Worm (Caenorhabditis elegans) whole organism, L4 larva: ENCODE data around the gene meg-2.

ENCODE experiments used
- F10B5.3 ChIP-seq: sonication (generic microtip); optimal IDR thresholded peaks from 2 replicates; lab custom pipeline; 2016; ENCODE audit warnings: mild to moderate bottlenecking, missing genetic modification characterization, missing compliant biosample characterization
- F44E2.7 ChIP-seq: fragments of 200-800 bp; sonication (Bioruptor generic); IDR thresholded peaks from 2 replicates; pipeline ENCODE4 v2.1.2; 2022; ENCODE audit warnings: missing genetic modification characterization, missing compliant biosample characterization
- ZK546.5 ChIP-seq, 2 experiments: sonication (generic microtip); optimal IDR thresholded peaks; 2 replicates each; lab custom pipeline; 2017; ENCODE audit warnings: missing biosample characterization in 2 of 2, missing genetic modification characterization in 2 of 2
- aha-1 ChIP-seq: fragments of 150-350 bp; peaks from one replicate; lab custom pipeline; 2014; ENCODE audit warnings: missing biosample characterization, missing genetic modification characterization
- arid-1 ChIP-seq: fragments of 200-800 bp; sonication (Bioruptor generic); conservative IDR thresholded peaks from 2 replicates; pipeline ENCODE4 v1.3.6; 2022; ENCODE audit warnings: missing genetic modification reagents, missing genetic modification characterization, missing compliant biosample characterization
- attf-4 ChIP-seq: sonication (generic microtip); optimal IDR thresholded peaks from 3 replicates; lab custom pipeline; 2017; ENCODE audit warnings: missing biosample characterization, missing genetic modification characterization
- ceh-82 ChIP-seq: sonication (generic microtip); optimal IDR thresholded peaks from 2 replicates; lab custom pipeline; 2017; ENCODE audit warnings: missing biosample characterization, missing genetic modification characterization
- daf-12 ChIP-seq: fragments of 150-350 bp; optimal IDR thresholded peaks from 2 replicates; lab custom pipeline; 2014; ENCODE audit warnings: missing biosample characterization, missing genetic modification reagents, missing genetic modification characterization
- daf-16 ChIP-seq, 3 experiments: sonication (generic microtip); optimal IDR thresholded peaks; 2 replicates each; lab custom pipeline; 2016 to 2017; ENCODE audit warnings: missing genetic modification characterization in 3 of 3, missing genetic modification reagents in 3 of 3, mild to moderate bottlenecking in 2 of 3, missing compliant biosample characterization in 2 of 3, missing biosample characterization in 1 of 3, moderate library complexity in 1 of 3
- daf-19 ChIP-seq: fragments of 200-800 bp; sonication (Bioruptor generic); conservative IDR thresholded peaks from 2 replicates; pipeline ENCODE4 v1.3.6; 2022; ENCODE audit warnings: missing genetic modification characterization, missing compliant biosample characterization
- dmd-6 ChIP-seq: fragments of 200-800 bp; sonication (Bioruptor generic); IDR thresholded peaks from 2 replicates; pipeline ENCODE4 v1.3.6; 2022; ENCODE audit warnings: missing genetic modification reagents, missing genetic modification characterization, missing compliant biosample characterization
- dmd-8 ChIP-seq: fragments of 200-800 bp; sonication (Bioruptor generic); IDR thresholded peaks from 2 replicates; pipeline ENCODE4 v1.3.6; 2022; ENCODE audit warnings: missing genetic modification characterization, missing compliant biosample characterization
- dmd-9 ChIP-seq: fragments of 200-800 bp; sonication (Bioruptor generic); IDR thresholded peaks from 2 replicates; pipeline ENCODE4 v1.3.6; 2022; ENCODE audit warnings: missing genetic modification reagents, missing genetic modification characterization, missing compliant biosample characterization
- dve-1 ChIP-seq: sonication (generic microtip); optimal IDR thresholded peaks from 2 replicates; lab custom pipeline; 2017; ENCODE audit warnings: antibody characterized with exemption, mild to moderate bottlenecking, missing genetic modification characterization, missing compliant biosample characterization; ENCODE audit not compliant: insufficient read depth
- fkh-10 ChIP-seq: fragments of 150-350 bp; optimal IDR thresholded peaks from 2 replicates; lab custom pipeline; 2014; ENCODE audit warnings: missing biosample characterization, missing genetic modification reagents, missing genetic modification characterization
- fos-1 ChIP-seq: fragments of 150-350 bp; optimal IDR thresholded peaks from 2 replicates; lab custom pipeline; 2014; ENCODE audit warnings: missing biosample characterization, missing genetic modification characterization
- gei-8 ChIP-seq: fragments of 200-800 bp; sonication (Bioruptor generic); optimal IDR thresholded peaks from 2 replicates; lab custom pipeline; 2018; ENCODE audit warnings: mild to moderate bottlenecking, missing genetic modification characterization, missing compliant biosample characterization
- hlh-11 ChIP-seq: fragments of 200-800 bp; sonication (Bioruptor generic); optimal IDR thresholded peaks from 2 replicates; lab custom pipeline; 2018; ENCODE audit warnings: mild to moderate bottlenecking, missing genetic modification characterization, missing compliant biosample characterization
- jun-1 ChIP-seq: fragments of 150-350 bp; optimal IDR thresholded peaks from 2 replicates; lab custom pipeline; 2014; ENCODE audit warnings: missing biosample characterization, missing genetic modification reagents, missing genetic modification characterization
- lin-1 ChIP-seq: fragments of 200-800 bp; sonication (Bioruptor generic); IDR thresholded peaks from 2 replicates; pipeline ENCODE4 v1.3.6; 2022; ENCODE audit warnings: missing genetic modification reagents, missing genetic modification characterization, missing compliant biosample characterization
- lir-3 ChIP-seq: sonication (generic microtip); optimal IDR thresholded peaks from 2 replicates; lab custom pipeline; 2016; ENCODE audit warnings: mild to moderate bottlenecking, missing genetic modification characterization, missing compliant biosample characterization
- lsy-2 ChIP-seq, 2 experiments: fragments of 150-350 bp in 1 of 2; sonication (generic microtip) in 1 of 2; optimal IDR thresholded peaks; 2 replicates each; lab custom pipeline; 2014 to 2017; ENCODE audit warnings: missing biosample characterization in 2 of 2, missing genetic modification characterization in 2 of 2
- mdt-29 ChIP-seq: fragments of 200-800 bp; sonication (Bioruptor generic); IDR thresholded peaks from 2 replicates; pipeline ENCODE4 v1.3.6; 2022; ENCODE audit warnings: missing genetic modification reagents, missing genetic modification characterization, missing compliant biosample characterization
- mep-1 ChIP-seq: fragments of 150-350 bp; sonication (generic microtip); optimal IDR thresholded peaks from 3 replicates; lab custom pipeline; 2014; ENCODE audit warnings: missing biosample characterization, missing genetic modification characterization
- mes-2 ChIP-seq: sonication (generic microtip); optimal IDR thresholded peaks from 2 replicates; lab custom pipeline; 2016; ENCODE audit warnings: missing genotype, mild to moderate bottlenecking, missing genetic modification characterization, missing compliant biosample characterization; ENCODE audit not compliant: poor library complexity, severe bottlenecking
- mxl-2 ChIP-seq: fragments of 200-800 bp; sonication (Bioruptor generic); conservative IDR thresholded peaks from 2 replicates; pipeline ENCODE4 v1.3.6; 2022; ENCODE audit warnings: missing genetic modification reagents, missing genetic modification characterization, missing compliant biosample characterization
- nhr-102 ChIP-seq: sonication (generic microtip); optimal IDR thresholded peaks from 2 replicates; lab custom pipeline; 2016; ENCODE audit warnings: mild to moderate bottlenecking, missing genetic modification characterization, moderate library complexity, missing compliant biosample characterization
- nhr-28 ChIP-seq: fragments of 150-350 bp; optimal IDR thresholded peaks from 2 replicates; lab custom pipeline; 2014; ENCODE audit warnings: missing biosample characterization, missing genetic modification characterization
- nhr-77 ChIP-seq: fragments of 150-350 bp; optimal IDR thresholded peaks from 2 replicates; lab custom pipeline; 2014; ENCODE audit warnings: missing biosample characterization, missing genetic modification characterization
- pha-4 ChIP-seq, 2 experiments: fragments of 150-350 bp in 1 of 2; fragments of 200-800 bp in 1 of 2; sonication (Bioruptor generic) in 1 of 2; IDR thresholded peaks in 1 of 2; optimal IDR thresholded peaks in 1 of 2; 2 replicates each; pipeline versions ENCODE4 v1.3.6 to Lab custom; 2014 to 2022; ENCODE audit warnings: missing genetic modification characterization in 2 of 2, missing genetic modification reagents in 2 of 2, missing biosample characterization in 1 of 2, missing compliant biosample characterization in 1 of 2
- php-3 ChIP-seq: fragments of 200-800 bp; sonication (Bioruptor generic); IDR thresholded peaks from 2 replicates; pipeline ENCODE4 v1.3.6; 2022; ENCODE audit warnings: missing genetic modification reagents, missing genetic modification characterization, missing compliant biosample characterization
- rbr-2 ChIP-seq: sonication (generic microtip); optimal IDR thresholded peaks from 2 replicates; lab custom pipeline; 2016; ENCODE audit warnings: missing genotype, missing genetic modification characterization, missing compliant biosample characterization
- sdz-12 ChIP-seq: fragments of 200-800 bp; sonication (Bioruptor generic); optimal IDR thresholded peaks from 2 replicates; lab custom pipeline; 2018; ENCODE audit warnings: mild to moderate bottlenecking, missing genetic modification characterization, missing compliant biosample characterization
- tag-97 ChIP-seq: fragments of 200-800 bp; sonication (Bioruptor generic); IDR thresholded peaks from 2 replicates; pipeline ENCODE4 v1.3.6; 2022; ENCODE audit warnings: missing genetic modification characterization, missing compliant biosample characterization
- tra-1 ChIP-seq: fragments of 200-800 bp; sonication (Bioruptor generic); IDR thresholded peaks from 2 replicates; pipeline ENCODE4 v1.3.6; 2022; ENCODE audit warnings: missing genetic modification reagents, missing genetic modification characterization, missing compliant biosample characterization
- unc-62 ChIP-seq, 3 experiments: fragments of 150-350 bp in 1 of 3; sonication (generic microtip); optimal IDR thresholded peaks in 2 of 3; peaks in 1 of 3; 1 replicate in 1 of 3; 2 replicates in 2 of 3; lab custom pipeline; 2014 to 2017; ENCODE audit warnings: missing biosample characterization in 3 of 3, missing genetic modification characterization in 3 of 3, missing genetic modification reagents in 3 of 3, missing genotype in 1 of 3
- zip-11 ChIP-seq: fragments of 200-800 bp; sonication (Bioruptor generic); IDR thresholded peaks from 2 replicates; pipeline ENCODE4 v1.3.6; 2022; ENCODE audit warnings: missing genetic modification characterization, missing compliant biosample characterization
- zip-2 ChIP-seq: fragments of 150-350 bp; optimal IDR thresholded peaks from 2 replicates; lab custom pipeline; 2014; ENCODE audit warnings: missing biosample characterization, missing genetic modification characterization
- ztf-7 ChIP-seq: fragments of 150-350 bp; optimal IDR thresholded peaks from 2 replicates; lab custom pipeline; 2014; ENCODE audit warnings: missing biosample characterization, missing genetic modification characterization

The meg-2 gene

DNA sequence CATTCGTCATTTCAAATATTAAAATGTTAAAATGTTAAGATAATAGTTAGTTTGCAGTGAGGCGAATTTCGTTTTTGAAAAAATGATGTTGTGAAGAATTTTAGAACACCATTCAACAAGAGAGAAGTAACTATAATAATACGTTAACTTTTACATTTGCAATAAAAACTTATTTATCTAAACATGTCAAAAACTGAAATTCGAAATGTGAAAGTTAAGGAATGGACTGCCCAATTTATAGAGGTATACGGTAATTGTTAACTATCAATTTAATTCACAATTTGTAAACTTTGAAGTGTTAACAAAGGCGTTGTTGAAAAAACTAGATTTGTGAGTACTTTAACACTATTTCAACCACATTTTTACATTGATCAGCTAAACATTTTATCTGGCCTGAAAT lies 22.2 kb downstream of the meg-2 start:
- no peak for TF ChIP-seq nhr-28 (tag; lab: Kevin White, UChicago)
- peak; percentile 94 for TF ChIP-seq aha-1 (tag; lab: Kevin White, UChicago)
- TF ChIP-seq ZK546.5 (tag; optimal IDR thresholded peaks at IDR 0.05; lab: Kevin White, UChicago): no peak
- TF ChIP-seq, all 104 proteins: peak for 1

DNA sequence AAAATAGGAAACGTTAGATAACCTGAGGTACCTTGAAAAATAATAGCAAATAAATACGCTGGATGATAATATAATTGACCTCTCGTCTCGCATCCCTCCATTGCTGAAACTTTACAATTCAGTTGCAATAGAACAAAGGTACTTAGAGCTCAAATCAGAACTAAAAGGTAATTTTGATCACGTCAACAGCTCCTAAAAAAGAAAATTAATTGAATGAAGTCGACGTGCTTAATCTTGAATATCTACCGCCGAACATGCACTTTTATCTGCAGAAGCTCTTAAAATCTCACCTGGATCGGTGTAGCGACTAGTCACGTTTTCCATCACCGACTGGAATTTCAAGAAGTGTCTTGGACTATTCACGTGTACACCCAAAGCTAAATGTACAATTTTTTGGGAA lies 22.6 kb downstream of the meg-2 start, which contains the start of gene sra-39:
sra-39 (minus strand) TSS at position 101 of the 400 bp plus-strand sequence.
- no peak for TF ChIP-seq ceh-82 (tag; lab: Kevin White, UChicago)

DNA sequence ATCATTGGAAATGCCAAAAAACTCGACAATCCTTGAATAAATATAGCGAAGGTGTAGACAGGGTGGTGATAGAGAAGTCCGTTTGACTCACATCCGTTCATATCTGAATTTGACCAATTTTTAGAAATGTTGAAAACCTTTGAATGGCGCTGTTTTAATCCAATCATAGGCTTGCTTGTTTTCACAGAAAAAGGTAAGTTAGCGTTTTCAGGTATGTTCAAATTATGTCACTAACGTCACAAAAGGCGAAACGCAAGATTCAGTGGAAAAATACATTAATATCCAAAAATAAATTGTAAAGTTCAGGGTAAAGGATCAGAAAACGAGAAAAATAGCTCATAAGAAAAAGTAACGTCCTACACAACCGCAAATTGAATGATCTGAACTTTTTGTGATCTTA lies 25.9 kb downstream of the meg-2 start, which contains the start of gene sra-38:
sra-38 (minus strand) TSS at position 101 of the 400 bp plus-strand sequence.
- TF ChIP-seq lsy-2 (tag; optimal IDR thresholded peaks at IDR 0.05; lab: Kevin White, UChicago): no peak
- no peak for TF ChIP-seq tag-97
- no peak for TF ChIP-seq sdz-12
- no peak for TF ChIP-seq lin-1
- no peak for TF ChIP-seq rbr-2 (tag; lab: Kevin White, UChicago)
- TF ChIP-seq ztf-7: no peak

DNA sequence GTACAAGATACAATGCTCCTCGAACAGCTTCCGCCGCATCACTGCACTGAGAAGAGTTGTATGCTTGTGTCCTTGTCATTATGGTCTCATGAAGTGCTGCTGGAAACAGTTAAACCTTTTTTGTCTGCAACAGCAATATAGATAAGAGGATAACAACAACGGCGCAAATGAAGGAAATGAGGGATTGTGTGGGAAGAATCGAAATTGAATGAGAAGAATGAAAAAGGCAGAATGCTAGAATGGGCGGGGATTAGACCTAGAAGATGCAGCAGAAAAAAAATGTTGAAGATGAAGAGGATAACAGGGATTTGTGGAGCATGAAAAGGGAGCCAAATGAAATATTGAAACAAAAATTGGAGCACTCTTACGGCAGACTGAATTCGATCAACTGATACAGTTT lies 32.7 kb downstream of the meg-2 start, which contains the start of gene sra-37:
sra-37 (minus strand) TSS at position 101 of the 400 bp plus-strand sequence.
- no peak for TF ChIP-seq F10B5.3 (tag; lab: Kevin White, UChicago)
- no peak for TF ChIP-seq lir-3 (tag; lab: Kevin White, UChicago)
- no peak for TF ChIP-seq fos-1
- no peak for TF ChIP-seq mdt-29
- TF ChIP-seq unc-62 (GFP tag; optimal IDR thresholded peaks at IDR 0.05 in 1 of 2; lab: Kevin White, UChicago): no peak
- TF ChIP-seq unc-62 (tag; optimal IDR thresholded peaks at IDR 0.05; lab: Kevin White, UChicago): no peak

DNA sequence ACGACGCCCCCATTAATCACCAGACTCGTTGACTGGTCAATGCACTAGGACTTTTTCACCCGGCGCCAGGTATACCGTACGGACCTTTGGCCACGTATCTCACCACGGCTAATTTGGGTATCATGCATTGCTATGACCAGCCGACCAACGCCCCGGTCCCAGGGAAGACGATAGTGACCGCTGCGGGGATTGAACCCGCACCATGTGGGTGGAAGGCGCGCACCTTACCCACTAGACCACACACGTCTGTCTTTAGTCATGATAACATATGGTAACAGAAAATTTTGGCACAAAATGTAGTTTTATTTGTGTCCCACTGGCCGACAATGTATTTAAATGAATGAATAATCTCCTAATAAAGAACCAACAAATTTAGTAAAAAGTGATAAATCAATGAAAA lies 39.7 kb downstream of the meg-2 start:
- TF ChIP-seq fkh-10 (GFP tag; lab: Kevin White, UChicago) (no peak), dmd-9 (GFP tag; lab: Robert Waterston, UW) (no peak), mep-1 (tag; lab: Kevin White, UChicago) (no peak), daf-12 (tag; lab: Kevin White, UChicago) (no peak), arid-1 (GFP tag; lab: Robert Waterston, UW) (0 out of 2 replicates have a peak, but pooled peaks have one; percentile 42), zip-2 (tag; lab: Kevin White, UChicago) (no peak), F44E2.7 (GFP tag; lab: Robert Waterston, UW) (0 out of 2 replicates have a peak, but pooled peaks have one; percentile 22), jun-1 (tag; lab: Kevin White, UChicago) (no peak), mdt-29 (no peak), dmd-6 (0 out of 2 replicates have a peak, but pooled peaks have one; percentile 10), mes-2 (tag; lab: Kevin White, UChicago) (no peak), zip-11 (no peak), attf-4 (no peak), lsy-2 (tag; optimal IDR thresholded peaks at IDR 0.05; lab: Kevin White, UChicago) (no peak), nhr-102 (tag; lab: Kevin White, UChicago) (no peak), dmd-8 (GFP tag; lab: Robert Waterston, UW) (peak; percentile 47; the same call in 1 of the 2 replicates), daf-19 (GFP tag; lab: Robert Waterston, UW) (no peak)

DNA sequence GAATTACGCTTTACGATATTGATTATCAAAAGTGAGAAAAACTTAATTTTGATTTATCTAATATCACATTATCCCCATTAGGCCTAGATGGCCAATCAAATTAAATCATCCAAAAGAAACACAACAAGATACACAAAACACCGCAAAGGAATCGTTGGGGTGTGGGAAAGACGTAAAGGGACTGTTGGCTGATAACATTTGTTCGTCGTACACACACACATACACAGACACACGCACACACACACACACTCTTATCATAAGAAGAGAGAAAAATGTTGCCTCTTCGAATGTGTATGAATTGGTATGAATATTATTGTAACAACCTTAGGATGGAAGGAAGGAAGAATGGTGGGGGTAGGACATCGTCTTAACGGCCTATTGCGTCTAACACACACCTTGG lies 40.8 kb downstream of the meg-2 start:
- TF ChIP-seq hlh-11 (tag; lab: Kevin White, UChicago) (peak; percentile 71), tra-1 (no peak), daf-12 (tag; lab: Kevin White, UChicago) (no peak), dve-1 (peak; percentile 69), dmd-6 (0 out of 2 replicates have a peak, but pooled peaks have one; percentile 31), nhr-102 (tag; lab: Kevin White, UChicago) (no peak), F44E2.7 (GFP tag; lab: Robert Waterston, UW) (no peak), daf-19 (GFP tag; lab: Robert Waterston, UW) (no peak), daf-16 (GFP tag; optimal IDR thresholded peaks at IDR 0.05; lab: Kevin White, UChicago) (no peak), daf-16 (tag; optimal IDR thresholded peaks at IDR 0.05; lab: Kevin White, UChicago) (peak; percentile 88), gei-8 (GFP tag; lab: Kevin White, UChicago) (no peak), php-3 (no peak), fos-1 (no peak), mxl-2 (no peak), lsy-2 (tag; optimal IDR thresholded peaks at IDR 0.05; lab: Kevin White, UChicago) (no peak), nhr-77 (tag; lab: Kevin White, UChicago) (peak; percentile 15), unc-62 (GFP tag; optimal IDR thresholded peaks at IDR 0.05 in 1 of 2; lab: Kevin White, UChicago) (peak in 1 of 2 experiments; percentile 34), unc-62 (tag; optimal IDR thresholded peaks at IDR 0.05; lab: Kevin White, UChicago) (no peak), nhr-28 (tag; lab: Kevin White, UChicago) (peak; percentile 95), pha-4 (GFP tag; IDR thresholded peaks at IDR 0.05; lab: Robert Waterston, UW) (no peak), pha-4 (tag; optimal IDR thresholded peaks at IDR 0.05; lab: Kevin White, UChicago) (peak; percentile 1)
